Fruit fly (Drosophila melanogaster): ENCODE results near the gene CG43091.

Gene CG43091

dm6 chr3R:22720808-22721306 lies 47.7 kb downstream of the CG43091 start, which contains the start of gene wge:
TSS of gene wge (minus strand) at chr3R:22721150.
- TF ChIP-seq kay (GFP tag; ENCODE audit: borderline replicate concordance) (peak; percentile 99), Hr96 (GFP tag; optimal IDR thresholded peaks at IDR 0.05) (peak; percentile 29), CG7045 (GFP tag; optimal IDR thresholded peaks at IDR 0.05) (no peak), toe (GFP tag; optimal IDR thresholded peaks at IDR 0.05) (no peak), CG1620 (GFP tag; optimal IDR thresholded peaks at IDR 0.05) (peak; percentile 9), CG11617 (GFP tag; optimal IDR thresholded peaks at IDR 0.05) (peak; percentile 27), cnc (optimal IDR thresholded peaks at IDR 0.05) (no peak), Crg-1 (GFP tag; optimal IDR thresholded peaks at IDR 0.05) (no peak), CG7101 (tag; optimal IDR thresholded peaks at IDR 0.05) (peak; percentile 7), ovo (GFP tag; optimal IDR thresholded peaks at IDR 0.05) (no peak), CG12768 (GFP tag; optimal IDR thresholded peaks at IDR 0.05) (peak; percentile 68), CG14711 (tag; optimal IDR thresholded peaks at IDR 0.05) (no peak), bab1 (GFP tag; optimal IDR thresholded peaks at IDR 0.05) (peak; percentile 43), pad (GFP tag; optimal IDR thresholded peaks at IDR 0.05) (no peak), cic (GFP tag; optimal IDR thresholded peaks at IDR 0.05) (no peak), tj (GFP tag; optimal IDR thresholded peaks at IDR 0.05) (peak; percentile 17), Mnt (GFP tag; optimal IDR thresholded peaks at IDR 0.05) (peak; percentile 15), Clk (GFP tag; optimal IDR thresholded peaks at IDR 0.05) (no peak), CG33017 (tag; optimal IDR thresholded peaks at IDR 0.05) (no peak), CG5204 (GFP tag; optimal IDR thresholded peaks at IDR 0.05) (no peak)

DNA sequence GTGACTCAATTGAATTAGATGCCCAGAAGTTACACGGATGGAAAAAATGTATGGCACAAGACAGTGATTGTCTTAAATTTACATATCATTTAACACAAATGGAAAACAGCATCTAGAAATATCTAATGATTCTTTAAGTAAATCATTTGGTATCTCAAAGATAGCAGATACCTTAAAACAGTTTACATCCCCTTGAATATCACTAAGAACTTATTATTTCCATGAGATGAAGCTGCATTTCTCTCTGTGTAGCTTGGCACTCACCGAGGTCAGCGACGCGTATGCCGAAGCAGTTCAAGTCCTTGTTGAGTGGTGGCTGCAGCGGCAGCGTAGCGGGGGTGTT lies 49.0 kb downstream of the CG43091 start:
- TF ChIP-seq Clk (GFP tag; optimal IDR thresholded peaks at IDR 0.05) = no peak
- TF ChIP-seq Hr96 (GFP tag; optimal IDR thresholded peaks at IDR 0.05) = no peak
- no peak for TF ChIP-seq CG33017 (tag; optimal IDR thresholded peaks at IDR 0.05)
- no peak for TF ChIP-seq CG7101 (tag; optimal IDR thresholded peaks at IDR 0.05)
- TF ChIP-seq CG14711 (tag; optimal IDR thresholded peaks at IDR 0.05) = no peak
- no peak for TF ChIP-seq tj (GFP tag; optimal IDR thresholded peaks at IDR 0.05)
- TF ChIP-seq Crg-1 (GFP tag; optimal IDR thresholded peaks at IDR 0.05) = no peak
- TF ChIP-seq CG7045 (GFP tag; optimal IDR thresholded peaks at IDR 0.05) = no peak
- TF ChIP-seq pad (GFP tag; optimal IDR thresholded peaks at IDR 0.05) = no peak
- TF ChIP-seq Mnt (GFP tag; optimal IDR thresholded peaks at IDR 0.05) = no peak
- TF ChIP-seq bab1 (GFP tag; optimal IDR thresholded peaks at IDR 0.05) = no peak
- no peak for TF ChIP-seq toe (GFP tag; optimal IDR thresholded peaks at IDR 0.05)
- no peak for TF ChIP-seq kay (GFP tag; ENCODE audit: borderline replicate concordance)
- TF ChIP-seq CG5204 (GFP tag; optimal IDR thresholded peaks at IDR 0.05) = no peak
- no peak for TF ChIP-seq ovo (GFP tag; optimal IDR thresholded peaks at IDR 0.05)
- TF ChIP-seq CG11617 (GFP tag; optimal IDR thresholded peaks at IDR 0.05) = no peak
- TF ChIP-seq CG1620 (GFP tag; optimal IDR thresholded peaks at IDR 0.05) = no peak
- TF ChIP-seq cnc (optimal IDR thresholded peaks at IDR 0.05) = no peak

DNA sequence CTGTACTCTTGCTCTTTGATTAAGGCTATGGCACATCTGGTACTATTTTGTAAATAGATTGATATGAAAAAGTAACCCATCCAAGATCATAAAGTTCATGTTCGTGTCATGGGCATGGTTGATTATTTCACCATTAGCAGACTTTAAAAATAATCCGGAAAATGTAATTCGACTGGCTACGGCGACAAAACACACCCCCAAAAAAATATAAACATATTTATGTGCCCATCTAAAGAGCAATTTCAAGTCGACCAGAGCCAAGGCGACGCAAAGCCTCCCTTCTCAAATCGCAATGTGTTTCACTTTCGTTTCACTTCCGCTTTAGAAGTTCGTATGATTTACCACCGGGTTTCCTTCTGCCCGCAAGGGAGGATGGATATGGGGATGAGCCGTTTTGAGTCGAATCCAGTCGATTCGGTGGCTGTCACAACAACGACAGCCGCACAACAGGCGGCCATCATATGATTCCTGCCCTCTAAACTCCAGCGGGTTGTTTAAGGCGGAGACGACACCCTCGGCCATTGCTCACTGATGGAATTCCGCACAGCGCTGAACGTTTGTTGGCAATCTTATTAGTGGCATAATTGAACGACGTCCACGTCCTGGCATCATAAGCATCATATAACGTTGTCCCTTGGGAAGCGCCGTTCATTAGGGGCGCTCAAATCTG lies 49.5 kb downstream of the CG43091 start:
- no peak for TF ChIP-seq Crg-1 (GFP tag; optimal IDR thresholded peaks at IDR 0.05)
- TF ChIP-seq toe (GFP tag; optimal IDR thresholded peaks at IDR 0.05) = no peak
- no peak for TF ChIP-seq tj (GFP tag; optimal IDR thresholded peaks at IDR 0.05)
- no peak for TF ChIP-seq pad (GFP tag; optimal IDR thresholded peaks at IDR 0.05)
- no peak for TF ChIP-seq Hr96 (GFP tag; optimal IDR thresholded peaks at IDR 0.05)
- TF ChIP-seq Clk (GFP tag; optimal IDR thresholded peaks at IDR 0.05) = no peak
- no peak for TF ChIP-seq cnc (optimal IDR thresholded peaks at IDR 0.05)
- TF ChIP-seq CG1620 (GFP tag; optimal IDR thresholded peaks at IDR 0.05) = no peak
- TF ChIP-seq CG11617 (GFP tag; optimal IDR thresholded peaks at IDR 0.05) = no peak
- TF ChIP-seq cic (GFP tag; optimal IDR thresholded peaks at IDR 0.05) = no peak
- TF ChIP-seq CG12768 (GFP tag; optimal IDR thresholded peaks at IDR 0.05) = no peak
- no peak for TF ChIP-seq CG7045 (GFP tag; optimal IDR thresholded peaks at IDR 0.05)
- TF ChIP-seq CG5204 (GFP tag; optimal IDR thresholded peaks at IDR 0.05) = no peak
- TF ChIP-seq bab1 (GFP tag; optimal IDR thresholded peaks at IDR 0.05) = no peak
- no peak for TF ChIP-seq CG33017 (tag; optimal IDR thresholded peaks at IDR 0.05)
- TF ChIP-seq ovo (GFP tag; optimal IDR thresholded peaks at IDR 0.05) = no peak
- no peak for TF ChIP-seq kay (GFP tag; ENCODE audit: borderline replicate concordance)
- TF ChIP-seq CG7101 (tag; optimal IDR thresholded peaks at IDR 0.05) = no peak
- TF ChIP-seq CG14711 (tag; optimal IDR thresholded peaks at IDR 0.05) = no peak

- no peak for TF ChIP-seq ovo (GFP tag; optimal IDR thresholded peaks at IDR 0.05)
- no peak for TF ChIP-seq CG11617 (GFP tag; optimal IDR thresholded peaks at IDR 0.05)
- peak; percentile 79 for TF ChIP-seq kay (GFP tag; ENCODE audit: borderline replicate concordance)
Observed at dm6 chr3R:22718401-22718800, 50.1 kb downstream of the CG43091 start.
